Worm (Caenorhabditis elegans): Measurements from ENCODE around the gene ptr-22.

ptr-22 gene

ce11 chrV:18912555-18912954, 18.6 kb downstream of the ptr-22 start:
- TF ChIP-seq mec-3 (tag; optimal IDR thresholded peaks at IDR 0.05; ENCODE audit: borderline replicate concordance) (no peak), ahr-1 (tag; optimal IDR thresholded peaks at IDR 0.05) (no peak), pha-2 (tag; optimal IDR thresholded peaks at IDR 0.05) (no peak), ceh-22 (tag; optimal IDR thresholded peaks at IDR 0.05) (no peak), fkh-10 (GFP tag; optimal IDR thresholded peaks at IDR 0.05) (no peak), nfya-1 (tag; optimal IDR thresholded peaks at IDR 0.05) (no peak)

ce11 chrV:18911736-18912135, 19.4 kb downstream of the ptr-22 start, which contains the start of gene cyp-42A1:
TSS of gene cyp-42A1 (plus strand) at chrV:18912036.
- TF ChIP-seq sox-2 (GFP tag; IDR thresholded peaks at IDR 0.05) (no peak), ama-1 (optimal IDR thresholded peaks at IDR 0.05) (no peak), ref-2 (tag; optimal IDR thresholded peaks at IDR 0.05) (no peak), fax-1 (tag; optimal IDR thresholded peaks at IDR 0.05) (no peak), T23F11.4 (GFP tag; optimal IDR thresholded peaks at IDR 0.05) (no peak), nfya-1 (tag; optimal IDR thresholded peaks at IDR 0.05) (no peak), K09A11.1 (tag; optimal IDR thresholded peaks at IDR 0.05; ENCODE audit: insufficient read depth) (no peak), F13H6.1 (tag; optimal IDR thresholded peaks at IDR 0.05) (no peak), gmeb-2 (tag; optimal IDR thresholded peaks at IDR 0.05) (no peak), dve-1 (tag; optimal IDR thresholded peaks at IDR 0.05) (no peak), unc-42 (tag; optimal IDR thresholded peaks at IDR 0.05) (no peak), pha-2 (tag; optimal IDR thresholded peaks at IDR 0.05) (no peak)

- TF ChIP-seq dve-1 (tag; optimal IDR thresholded peaks at IDR 0.05) (peak; percentile 80), sdc-2 (tag; optimal IDR thresholded peaks at IDR 0.05) (no peak)
These were observed 21.5 kb downstream of the ptr-22 start for ce11 chrV:18909682-18910081.

ce11 chrV:18907519-18907918, 23.7 kb downstream of the ptr-22 start:
- TF ChIP-seq hlh-8 (tag; optimal IDR thresholded peaks at IDR 0.05), result no peak
- TF ChIP-seq T23F11.4 (GFP tag; optimal IDR thresholded peaks at IDR 0.05), result no peak
- TF ChIP-seq ceh-19 (GFP tag; optimal IDR thresholded peaks at IDR 0.05), result no peak
- no peak for TF ChIP-seq fkh-10 (GFP tag; optimal IDR thresholded peaks at IDR 0.05)
- no peak for TF ChIP-seq pat-9 (tag; optimal IDR thresholded peaks at IDR 0.05)
- TF ChIP-seq hlh-15 (tag; optimal IDR thresholded peaks at IDR 0.05), result no peak

ce11 chrV:18903472-18903871, 27.7 kb downstream of the ptr-22 start, which contains the start of gene mihp-2:
TSS of gene mihp-2 (plus strand) at chrV:18903772.
- TF ChIP-seq pax-1 (tag; optimal IDR thresholded peaks at IDR 0.05) (no peak), unc-86 (tag; optimal IDR thresholded peaks at IDR 0.05) (no peak), eyg-1 (tag; optimal IDR thresholded peaks at IDR 0.05) (no peak), madf-2 (tag; optimal IDR thresholded peaks at IDR 0.05) (no peak), hlh-8 (tag; optimal IDR thresholded peaks at IDR 0.05) (no peak), ahr-1 (tag; optimal IDR thresholded peaks at IDR 0.05) (no peak), pha-4 (tag; optimal IDR thresholded peaks at IDR 0.05) (no peak), rnt-1 (tag; optimal IDR thresholded peaks at IDR 0.05) (no peak), ceh-19 (GFP tag; optimal IDR thresholded peaks at IDR 0.05) (no peak), ceh-30 (tag; optimal IDR thresholded peaks at IDR 0.05) (no peak), pros-1 (tag; optimal IDR thresholded peaks at IDR 0.05) (no peak), sox-4 (tag; optimal IDR thresholded peaks at IDR 0.05) (no peak), tbx-2 (tag; optimal IDR thresholded peaks at IDR 0.05) (no peak)

- TF ChIP-seq sox-2 (GFP tag; IDR thresholded peaks at IDR 0.05) (no peak), Y22D7AL.16 (tag; optimal IDR thresholded peaks at IDR 0.05) (no peak), pha-2 (tag; optimal IDR thresholded peaks at IDR 0.05) (no peak), madf-2 (tag; optimal IDR thresholded peaks at IDR 0.05) (no peak), ceh-2 (tag; optimal IDR thresholded peaks at IDR 0.05) (no peak), sdc-2 (tag; optimal IDR thresholded peaks at IDR 0.05) (no peak), dmd-4 (tag; optimal IDR thresholded peaks at IDR 0.05; ENCODE audit: borderline replicate concordance) (no peak), ceh-19 (GFP tag; optimal IDR thresholded peaks at IDR 0.05) (no peak)
These were observed 29.6 kb downstream of the ptr-22 start for ce11 chrV:18901530-18901929.

All from whole organism, late embryonic.